Worm (Caenorhabditis elegans) whole organism, young adult: ENCODE data around the gene mpst-4.

Source experiments
- B0019.2 ChIP-seq: fragments of 200-800 bp; sonication (Bioruptor generic); conservative IDR thresholded peaks from 2 replicates; pipeline ENCODE4 v1.3.6; 2022; ENCODE audit warnings: missing genetic modification reagents, missing genetic modification characterization, missing compliant biosample characterization
- C06A6.2 ChIP-seq: fragments of 200-800 bp; sonication (Bioruptor generic); conservative IDR thresholded peaks from 2 replicates; pipeline ENCODE4 v1.3.6; 2022; ENCODE audit warnings: missing genetic modification characterization, missing compliant biosample characterization
- C17E4.6 ChIP-seq: fragments of 200-800 bp; sonication (Bioruptor generic); IDR thresholded peaks from 2 replicates; pipeline ENCODE4 v1.3.6; 2022; ENCODE audit warnings: missing genetic modification reagents, missing genetic modification characterization, missing compliant biosample characterization
- F23B12.7 ChIP-seq: sonication (generic microtip); optimal IDR thresholded peaks from 2 replicates; lab custom pipeline; 2017; ENCODE audit warnings: missing genetic modification characterization, mild to moderate bottlenecking, missing compliant biosample characterization, antibody characterized with exemption, moderate library complexity; ENCODE audit not compliant: insufficient read depth
- F33H1.4 ChIP-seq: fragments of 200-800 bp; sonication (Bioruptor generic); IDR thresholded peaks from 2 replicates; pipeline ENCODE4 v1.3.6; 2022; ENCODE audit warnings: missing genetic modification reagents, missing genetic modification characterization, missing compliant biosample characterization
- F55B11.4 ChIP-seq: sonication (generic microtip); optimal IDR thresholded peaks from 2 replicates; lab custom pipeline; 2016; ENCODE audit warnings: missing compliant biosample characterization, missing genetic modification characterization, borderline replicate concordance; ENCODE audit not compliant: insufficient read depth
- T26A5.8 ChIP-seq: sonication (generic microtip); optimal IDR thresholded peaks from 2 replicates; lab custom pipeline; 2016; ENCODE audit warnings: missing genetic modification characterization, missing compliant biosample characterization
- attf-5 ChIP-seq: fragments of 200-800 bp; sonication (Bioruptor generic); optimal IDR thresholded peaks from 2 replicates; lab custom pipeline; 2018; ENCODE audit warnings: mild to moderate bottlenecking, missing genetic modification characterization, missing compliant biosample characterization
- ccch-3 ChIP-seq: fragments of 200-800 bp; sonication (Bioruptor generic); optimal IDR thresholded peaks from 2 replicates; lab custom pipeline; 2018; ENCODE audit warnings: mild to moderate bottlenecking, missing genetic modification characterization, missing compliant biosample characterization
- cebp-1 ChIP-seq, 2 experiments: fragments of 200-800 bp in 1 of 2; sonication (Bioruptor generic) in 1 of 2; sonication (generic microtip) in 1 of 2; IDR thresholded peaks in 1 of 2; optimal IDR thresholded peaks in 1 of 2; 2 replicates each; pipeline versions ENCODE4 v1.3.6 to Lab custom; 2017 to 2022; ENCODE audit warnings: missing compliant biosample characterization in 2 of 2, missing genetic modification characterization in 2 of 2, mild to moderate bottlenecking in 1 of 2, missing genetic modification reagents in 1 of 2, moderate library complexity in 1 of 2
- cebp-2 ChIP-seq: fragments of 200-800 bp; sonication (Bioruptor generic); IDR thresholded peaks from 2 replicates; pipeline ENCODE4 v1.3.6; 2022; ENCODE audit warnings: missing genetic modification characterization, missing compliant biosample characterization
- ceh-27 ChIP-seq: fragments of 200-800 bp; sonication (Bioruptor generic); optimal IDR thresholded peaks from 2 replicates; lab custom pipeline; 2018; ENCODE audit warnings: mild to moderate bottlenecking, missing genetic modification characterization, moderate library complexity, missing compliant biosample characterization
- ceh-40 ChIP-seq: fragments of 200-800 bp; sonication (Bioruptor generic); IDR thresholded peaks from 2 replicates; pipeline ENCODE4 v1.3.6; 2022; ENCODE audit warnings: missing genetic modification characterization, missing compliant biosample characterization
- ceh-79 ChIP-seq: sonication (generic microtip); optimal IDR thresholded peaks from 2 replicates; lab custom pipeline; 2017; ENCODE audit warnings: mild to moderate bottlenecking, missing genetic modification characterization, missing compliant biosample characterization
- die-1 ChIP-seq: sonication (generic microtip); optimal IDR thresholded peaks from 2 replicates; lab custom pipeline; 2016; ENCODE audit warnings: missing genotype, mild to moderate bottlenecking, missing genetic modification characterization, missing compliant biosample characterization
- dox-1 ChIP-seq: fragments of 200-800 bp; sonication (Bioruptor generic); IDR thresholded peaks from 2 replicates; pipeline ENCODE4 v1.3.6; 2022; ENCODE audit warnings: missing genetic modification reagents, missing genetic modification characterization, missing compliant biosample characterization
- dpff-1 ChIP-seq: sonication (generic microtip); optimal IDR thresholded peaks from 2 replicates; lab custom pipeline; 2017; ENCODE audit warnings: mild to moderate bottlenecking, missing genetic modification characterization, missing compliant biosample characterization
- efl-1 ChIP-seq: fragments of 150-350 bp; optimal IDR thresholded peaks from 2 replicates; lab custom pipeline; 2014; ENCODE audit warnings: missing biosample characterization, missing genetic modification reagents, missing genetic modification characterization
- egl-44 ChIP-seq: fragments of 200-800 bp; sonication (Bioruptor generic); IDR thresholded peaks from 2 replicates; pipeline ENCODE4 v1.3.6; 2022; ENCODE audit warnings: missing genetic modification reagents, missing genetic modification characterization, missing compliant biosample characterization
- ekl-4 ChIP-seq: fragments of 200-800 bp; sonication (Bioruptor generic); IDR thresholded peaks from 2 replicates; pipeline ENCODE4 v1.3.6; 2022; ENCODE audit warnings: missing genetic modification reagents, missing genetic modification characterization, missing compliant biosample characterization
- ets-4 ChIP-seq: fragments of 200-800 bp; sonication (Bioruptor generic); optimal IDR thresholded peaks from 2 replicates; lab custom pipeline; 2018; ENCODE audit warnings: mild to moderate bottlenecking, missing genetic modification characterization, missing compliant biosample characterization
- hmg-20 ChIP-seq: fragments of 200-800 bp; sonication (Bioruptor generic); IDR thresholded peaks from 2 replicates; pipeline ENCODE4 v1.3.6; 2022; ENCODE audit warnings: missing genetic modification reagents, missing genetic modification characterization, missing compliant biosample characterization
- lag-1 ChIP-seq: fragments of 200-800 bp; sonication (Bioruptor generic); IDR thresholded peaks from 2 replicates; pipeline ENCODE4 v1.3.6; 2022; ENCODE audit warnings: missing genetic modification reagents, missing genetic modification characterization, missing compliant biosample characterization
- let-607 ChIP-seq, 2 experiments: fragments of 200-800 bp in 1 of 2; sonication (Bioruptor generic) in 1 of 2; sonication (generic microtip) in 1 of 2; optimal IDR thresholded peaks; 2 replicates each; lab custom pipeline; 2016 to 2018; ENCODE audit warnings: mild to moderate bottlenecking in 2 of 2, missing compliant biosample characterization in 2 of 2, missing genetic modification characterization in 2 of 2, moderate library complexity in 2 of 2, missing genotype in 1 of 2
- lin-35 ChIP-seq, 3 experiments: fragments of 150-350 bp in 2 of 3; sonication (generic microtip) in 1 of 3; optimal IDR thresholded peaks; 2 replicates each; lab custom pipeline; 2014 to 2018; ENCODE audit warnings: missing biosample characterization in 3 of 3, missing genetic modification characterization in 3 of 3, missing genetic modification reagents in 3 of 3
- lin-40 ChIP-seq: sonication (generic microtip); optimal IDR thresholded peaks from 2 replicates; lab custom pipeline; 2016; ENCODE audit warnings: missing genetic modification characterization, mild to moderate bottlenecking, missing compliant biosample characterization, missing genotype, missing genetic modification reagents
- madf-8 ChIP-seq: fragments of 200-800 bp; sonication (Bioruptor generic); conservative IDR thresholded peaks from 2 replicates; pipeline ENCODE4 v1.3.6; 2022; ENCODE audit warnings: missing genetic modification reagents, missing genetic modification characterization, missing compliant biosample characterization
- mel-28 ChIP-seq: sonication (generic microtip); optimal IDR thresholded peaks from 2 replicates; lab custom pipeline; 2016; ENCODE audit warnings: borderline replicate concordance, mild to moderate bottlenecking, missing genetic modification characterization, missing compliant biosample characterization
- mes-4 ChIP-seq: sonication (generic microtip); optimal IDR thresholded peaks from 2 replicates; lab custom pipeline; 2016; ENCODE audit warnings: missing genotype, missing genetic modification characterization, missing compliant biosample characterization
- nfyb-1 ChIP-seq: fragments of 200-800 bp; sonication (Bioruptor generic); IDR thresholded peaks from 2 replicates; pipeline ENCODE4 v1.3.6; 2022; ENCODE audit warnings: missing genetic modification reagents, missing genetic modification characterization, missing compliant biosample characterization
- rec-8 ChIP-seq, 2 experiments: sonication (generic microtip); optimal IDR thresholded peaks; 2 replicates each; lab custom pipeline; 2016; ENCODE audit warnings: mild to moderate bottlenecking in 2 of 2, missing genetic modification characterization in 2 of 2, missing genetic modification reagents in 2 of 2, missing genotype in 2 of 2, missing biosample characterization in 1 of 2, missing compliant biosample characterization in 1 of 2, moderate library complexity in 1 of 2
- sdz-38 ChIP-seq: sonication (generic microtip); optimal IDR thresholded peaks from 2 replicates; lab custom pipeline; 2016; ENCODE audit warnings: missing genotype, missing genetic modification characterization, missing compliant biosample characterization
- snpc-1.1 ChIP-seq: sonication (generic microtip); optimal IDR thresholded peaks from 2 replicates; lab custom pipeline; 2017; ENCODE audit warnings: missing genetic modification characterization, mild to moderate bottlenecking, missing compliant biosample characterization, antibody characterized with exemption, moderate library complexity, missing genotype, missing genetic modification reagents; ENCODE audit not compliant: insufficient read depth
- snpc-1.3 ChIP-seq: sonication (generic microtip); optimal IDR thresholded peaks from 2 replicates; lab custom pipeline; 2017; ENCODE audit warnings: missing genetic modification characterization, mild to moderate bottlenecking, missing compliant biosample characterization, antibody characterized with exemption, moderate library complexity, missing genotype, missing genetic modification reagents; ENCODE audit not compliant: insufficient read depth
- snpc-3.4 ChIP-seq: sonication (generic microtip); optimal IDR thresholded peaks from 2 replicates; lab custom pipeline; 2017; ENCODE audit warnings: missing genetic modification characterization, mild to moderate bottlenecking, missing compliant biosample characterization, antibody characterized with exemption, moderate library complexity, missing genotype, missing genetic modification reagents
- unc-62 ChIP-seq: fragments of 150-350 bp; optimal IDR thresholded peaks from 2 replicates; lab custom pipeline; 2014; ENCODE audit warnings: missing biosample characterization, missing genetic modification reagents, missing genetic modification characterization
- xnd-1 ChIP-seq: sonication (generic microtip); optimal IDR thresholded peaks from 2 replicates; lab custom pipeline; 2016; ENCODE audit warnings: missing genotype, missing genetic modification reagents, missing genetic modification characterization, missing compliant biosample characterization
- ztf-22 ChIP-seq: fragments of 200-800 bp; sonication (Bioruptor generic); optimal IDR thresholded peaks from 2 replicates; lab custom pipeline; 2018; ENCODE audit warnings: mild to moderate bottlenecking, missing genetic modification characterization, moderate library complexity, missing compliant biosample characterization
- ztf-26 ChIP-seq: sonication (generic microtip); optimal IDR thresholded peaks from 2 replicates; lab custom pipeline; 2017; ENCODE audit warnings: missing genetic modification characterization, missing compliant biosample characterization
- ztf-3 ChIP-seq: fragments of 200-800 bp; sonication (Bioruptor generic); optimal IDR thresholded peaks from 2 replicates; lab custom pipeline; 2018; ENCODE audit warnings: mild to moderate bottlenecking, missing genetic modification characterization, missing compliant biosample characterization

mpst-4 gene

DNA sequence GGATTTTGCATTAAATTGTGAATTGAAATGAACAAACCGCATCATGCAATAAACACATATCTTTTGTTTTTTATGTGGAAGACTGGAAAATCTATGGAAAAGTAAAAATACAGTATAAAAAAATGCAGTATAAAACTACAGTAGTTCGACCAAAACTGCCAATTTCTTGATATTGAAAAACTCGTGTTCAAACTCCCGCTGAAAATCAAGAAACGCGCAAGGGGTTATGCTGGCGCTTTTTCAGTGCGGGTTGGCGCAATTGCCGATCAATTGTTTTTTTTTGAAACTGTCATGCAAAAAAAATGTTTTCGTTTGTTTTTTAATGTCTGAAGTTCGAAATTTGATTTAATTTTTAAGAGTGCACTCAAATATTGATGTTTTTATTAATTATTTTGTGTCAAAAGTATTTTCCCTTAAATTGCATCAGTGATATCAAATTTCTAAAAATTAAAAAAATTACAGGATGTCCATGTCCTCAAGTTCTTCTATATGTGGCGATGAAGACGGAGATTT lies 11.6 kb downstream of the mpst-4 start, which contains the start of gene dnj-9 (continued):
- TF ChIP-seq lag-1 (GFP tag; lab: Robert Waterston, UW), result no peak
- TF ChIP-seq snpc-3.4, result peak; percentile 94
- peak; percentile 6 for TF ChIP-seq mel-28
- peak; percentile 96 for TF ChIP-seq ekl-4 (GFP tag; lab: Robert Waterston, UW)
- no peak for TF ChIP-seq cebp-2 (GFP tag; lab: Robert Waterston, UW)
- peak; percentile 82; the same call in 1 of the 2 replicates for TF ChIP-seq egl-44 (GFP tag; lab: Robert Waterston, UW)
- TF ChIP-seq F23B12.7 (tag; lab: Kevin White, UChicago), result peak; percentile 92
- peak; percentile 83 for TF ChIP-seq ceh-27
- no peak for TF ChIP-seq F55B11.4 (tag; lab: Kevin White, UChicago)
- TF ChIP-seq mes-4 (tag; lab: Kevin White, UChicago), result peak; percentile 34
- TF ChIP-seq xnd-1 (tag; lab: Kevin White, UChicago), result peak; percentile 83
- peak; percentile 84 for TF ChIP-seq F33H1.4
- TF ChIP-seq B0019.2 (GFP tag; lab: Robert Waterston, UW), result peak; percentile 32; the same call in 1 of the 2 replicates
- peak; percentile 86 to 99 (median 92) for TF ChIP-seq lin-35 (GFP tag; optimal IDR thresholded peaks at IDR 0.05; lab: Kevin White, UChicago)
- TF ChIP-seq let-607 (tag; optimal IDR thresholded peaks at IDR 0.05; lab: Kevin White, UChicago), result peak; percentile 41 to 82
- TF ChIP-seq ztf-22 (GFP tag; lab: Kevin White, UChicago), result no peak
- peak; percentile 91 for TF ChIP-seq C06A6.2 (GFP tag; lab: Robert Waterston, UW)
- TF ChIP-seq hmg-20 (GFP tag; lab: Robert Waterston, UW), result peak; percentile 85
- peak in 1 of 2 experiments; percentile 21 for TF ChIP-seq rec-8 (tag; optimal IDR thresholded peaks at IDR 0.05; lab: Kevin White, UChicago)
- no peak for TF ChIP-seq ztf-3
- peak; percentile 54 for TF ChIP-seq cebp-1 (GFP tag; IDR thresholded peaks at IDR 0.05; lab: Robert Waterston, UW)
- TF ChIP-seq cebp-1 (tag; optimal IDR thresholded peaks at IDR 0.05; lab: Kevin White, UChicago), result peak; percentile 92
- no peak for TF ChIP-seq ccch-3 (GFP tag; lab: Kevin White, UChicago)
- peak; percentile 51; the same call in 1 of the 2 replicates for TF ChIP-seq ceh-40 (GFP tag; lab: Robert Waterston, UW)
- no peak for TF ChIP-seq dpff-1 (tag; lab: Kevin White, UChicago)
- peak; percentile 79 for TF ChIP-seq madf-8
- TF ChIP-seq attf-5 (GFP tag; lab: Kevin White, UChicago), result peak; percentile 95
- peak; percentile 95 for TF ChIP-seq nfyb-1 (GFP tag; lab: Robert Waterston, UW)
- TF ChIP-seq snpc-1.1 (tag; lab: Kevin White, UChicago), result peak; percentile 28
- TF ChIP-seq C17E4.6 (GFP tag; lab: Robert Waterston, UW), result peak; percentile 88
- TF ChIP-seq efl-1 (GFP tag; lab: Kevin White, UChicago), result peak; percentile 91
- peak; percentile 95 for TF ChIP-seq dox-1
- TF ChIP-seq T26A5.8 (tag; lab: Kevin White, UChicago), result no peak
- TF ChIP-seq ceh-79, result no peak
- peak; percentile 97 for TF ChIP-seq lin-40
- TF ChIP-seq unc-62 (GFP tag; lab: Kevin White, UChicago), result no peak
- TF ChIP-seq ets-4, result no peak
- no peak for TF ChIP-seq sdz-38 (tag; lab: Kevin White, UChicago)
- TF ChIP-seq die-1 (tag; lab: Kevin White, UChicago), result peak; percentile 53
- TF ChIP-seq snpc-1.3 (tag; lab: Kevin White, UChicago), result peak; percentile 92
- TF ChIP-seq ztf-26 (tag; lab: Kevin White, UChicago), result peak; percentile 84
